Worm (Caenorhabditis elegans): ENCODE results near the gene R12G8.1.

Gene R12G8.1

DNA sequence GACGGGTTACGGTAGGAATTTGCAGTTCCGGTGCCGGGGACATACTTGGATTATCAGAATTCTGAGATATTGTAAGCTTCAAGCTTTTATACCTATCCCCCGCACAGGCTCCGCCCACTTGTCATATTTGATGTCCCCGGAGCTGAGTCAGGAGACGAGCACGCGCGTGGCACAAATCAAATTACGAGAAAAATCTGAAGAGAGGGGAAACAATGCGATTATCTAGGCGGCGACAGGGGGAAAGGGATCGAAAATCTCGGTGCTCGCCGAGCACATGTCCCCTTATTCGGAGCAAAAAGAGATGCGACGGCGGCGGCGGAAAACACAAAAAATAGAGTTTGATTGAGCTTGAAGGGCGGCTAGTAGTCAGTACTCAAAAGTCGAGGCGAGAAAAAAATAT, at the start of gene R12G8.1:
TSS of gene R12G8.1 (minus strand) at position 63 of the 400 bp plus-strand sequence.
- peak; percentile 98 for TF ChIP-seq unc-42 (tag; optimal IDR thresholded peaks at IDR 0.05)
- no peak for TF ChIP-seq lim-6 (tag; optimal IDR thresholded peaks at IDR 0.05)
- peak; percentile 1 for TF ChIP-seq pag-3 (tag; optimal IDR thresholded peaks at IDR 0.05; ENCODE audit: borderline replicate concordance)
- no peak for TF ChIP-seq pax-1 (tag; optimal IDR thresholded peaks at IDR 0.05)
- TF ChIP-seq madf-2 (tag; optimal IDR thresholded peaks at IDR 0.05), result no peak

DNA sequence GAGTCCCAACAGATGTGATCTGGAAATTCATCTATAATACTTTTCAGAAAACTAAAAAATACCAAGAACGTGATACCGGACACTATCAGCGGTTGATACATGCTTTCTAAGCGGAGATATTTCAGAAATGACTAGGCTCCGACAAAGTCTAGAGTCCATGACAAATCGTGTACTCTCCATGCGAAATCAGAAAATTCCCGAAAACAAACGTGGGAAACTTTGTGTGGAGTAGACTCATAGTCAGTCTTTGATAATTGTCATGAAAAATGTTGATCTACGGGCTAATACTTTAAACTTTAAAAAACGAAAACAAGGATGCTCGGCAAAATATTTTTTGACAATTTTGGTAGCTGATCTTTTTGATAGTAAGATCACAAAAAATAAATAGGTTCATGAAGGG, 49.7 kb upstream of the R12G8.1 start, which contains the start of gene srx-18:
TSS of gene srx-18 (minus strand) at position 101 of the 400 bp plus-strand sequence.
- TF ChIP-seq pag-3 (tag; optimal IDR thresholded peaks at IDR 0.05; ENCODE audit: borderline replicate concordance), result no peak
- no peak for TF ChIP-seq nhr-232 (tag; optimal IDR thresholded peaks at IDR 0.05)
- TF ChIP-seq K02D7.2 (tag; optimal IDR thresholded peaks at IDR 0.05), result no peak
- no peak for TF ChIP-seq lin-11 (tag; optimal IDR thresholded peaks at IDR 0.05)
- TF ChIP-seq ceh-24 (tag; optimal IDR thresholded peaks at IDR 0.05), result no peak
- no peak for TF ChIP-seq sox-4 (tag; optimal IDR thresholded peaks at IDR 0.05)
- TF ChIP-seq eyg-1 (tag; optimal IDR thresholded peaks at IDR 0.05), result no peak
- no peak for TF ChIP-seq Y22D7AL.16 (tag; optimal IDR thresholded peaks at IDR 0.05)
- TF ChIP-seq fax-1 (tag; optimal IDR thresholded peaks at IDR 0.05), result no peak
- TF ChIP-seq ahr-1 (tag; optimal IDR thresholded peaks at IDR 0.05), result no peak
- no peak for TF ChIP-seq pqm-1 (tag; optimal IDR thresholded peaks at IDR 0.05)
- no peak for TF ChIP-seq ceh-18 (tag; optimal IDR thresholded peaks at IDR 0.05)
- no peak for TF ChIP-seq unc-86 (tag; optimal IDR thresholded peaks at IDR 0.05)
- no peak for TF ChIP-seq pax-1 (tag; optimal IDR thresholded peaks at IDR 0.05)
- no peak for TF ChIP-seq ceh-22 (tag; optimal IDR thresholded peaks at IDR 0.05)
- TF ChIP-seq tbx-2 (tag; optimal IDR thresholded peaks at IDR 0.05), result no peak
- TF ChIP-seq zip-5 (tag; optimal IDR thresholded peaks at IDR 0.05), result no peak
- no peak for TF ChIP-seq C38D4.7 (GFP tag; optimal IDR thresholded peaks at IDR 0.05)
- TF ChIP-seq T23F11.4 (GFP tag; optimal IDR thresholded peaks at IDR 0.05), result no peak

DNA sequence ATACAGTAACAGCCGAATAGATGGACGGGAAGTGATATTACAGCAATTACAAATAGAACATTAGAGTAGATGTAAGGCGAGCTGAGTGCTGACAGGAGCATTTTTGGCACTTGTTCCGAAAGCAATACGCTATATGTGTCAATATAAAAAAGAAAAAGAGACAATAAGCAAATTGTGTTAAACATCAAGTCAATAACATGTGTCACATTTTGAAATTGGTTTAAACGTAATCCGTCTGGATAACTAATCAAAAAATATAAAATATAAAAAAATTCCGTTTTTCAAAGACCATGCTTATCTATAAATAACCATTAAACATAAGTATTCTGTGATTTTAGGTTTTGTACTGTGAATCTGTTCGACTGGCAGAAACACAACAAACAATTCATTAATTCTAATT, 46.6 kb upstream of the R12G8.1 start, which contains the start of gene srh-288:
TSS of gene srh-288 (minus strand) at position 101 of the 400 bp plus-strand sequence.
- TF ChIP-seq ceh-34 (tag; optimal IDR thresholded peaks at IDR 0.05), result no peak
- TF ChIP-seq ceh-14 (tag; optimal IDR thresholded peaks at IDR 0.05), result no peak
- TF ChIP-seq C38D4.7 (GFP tag; optimal IDR thresholded peaks at IDR 0.05), result no peak
- no peak for TF ChIP-seq pha-4 (tag; optimal IDR thresholded peaks at IDR 0.05)
- no peak for TF ChIP-seq K09A11.1 (tag; optimal IDR thresholded peaks at IDR 0.05; ENCODE audit: insufficient read depth)
- no peak for TF ChIP-seq pag-3 (tag; optimal IDR thresholded peaks at IDR 0.05; ENCODE audit: borderline replicate concordance)
- TF ChIP-seq nhr-232 (tag; optimal IDR thresholded peaks at IDR 0.05), result no peak
- TF ChIP-seq hlh-6 (tag; optimal IDR thresholded peaks at IDR 0.05), result no peak
- TF ChIP-seq zip-5 (tag; optimal IDR thresholded peaks at IDR 0.05), result no peak
- no peak for TF ChIP-seq ttx-3 (tag; optimal IDR thresholded peaks at IDR 0.05)
- TF ChIP-seq tbx-2 (tag; optimal IDR thresholded peaks at IDR 0.05), result no peak
- TF ChIP-seq ets-4 (tag; optimal IDR thresholded peaks at IDR 0.05), result no peak
- TF ChIP-seq ceh-31 (tag; optimal IDR thresholded peaks at IDR 0.05), result no peak
- TF ChIP-seq ceh-2 (tag; optimal IDR thresholded peaks at IDR 0.05), result no peak
- TF ChIP-seq F13H6.1 (tag; optimal IDR thresholded peaks at IDR 0.05), result no peak
- no peak for TF ChIP-seq ceh-18 (tag; optimal IDR thresholded peaks at IDR 0.05)
- no peak for TF ChIP-seq pax-1 (tag; optimal IDR thresholded peaks at IDR 0.05)
- no peak for TF ChIP-seq sox-4 (tag; optimal IDR thresholded peaks at IDR 0.05)
- no peak for TF ChIP-seq madf-2 (tag; optimal IDR thresholded peaks at IDR 0.05)
- no peak for TF ChIP-seq hlh-15 (tag; optimal IDR thresholded peaks at IDR 0.05)

DNA sequence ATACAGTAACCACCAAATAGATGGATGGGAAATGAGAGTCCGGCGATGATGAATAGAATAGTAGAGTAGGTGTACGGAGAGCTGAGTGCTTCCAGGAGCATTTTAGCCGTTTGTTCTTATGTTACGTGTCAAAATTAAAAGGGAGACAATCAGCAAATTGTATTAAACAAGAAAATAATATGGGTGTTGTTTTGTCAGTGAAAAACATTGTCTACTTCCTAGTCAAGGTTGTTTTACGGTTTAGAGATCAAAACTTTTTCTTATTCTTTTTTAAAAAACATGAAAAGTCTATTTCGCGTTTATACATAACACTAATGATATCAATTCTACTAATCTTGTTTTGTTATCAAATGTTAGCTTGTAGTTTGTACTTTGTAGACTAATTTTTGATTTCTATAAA, 44.9 kb upstream of the R12G8.1 start, which contains the start of gene srh-289:
TSS of gene srh-289 (minus strand) at position 101 of the 400 bp plus-strand sequence.
- no peak for TF ChIP-seq ets-4 (tag; optimal IDR thresholded peaks at IDR 0.05)

DNA sequence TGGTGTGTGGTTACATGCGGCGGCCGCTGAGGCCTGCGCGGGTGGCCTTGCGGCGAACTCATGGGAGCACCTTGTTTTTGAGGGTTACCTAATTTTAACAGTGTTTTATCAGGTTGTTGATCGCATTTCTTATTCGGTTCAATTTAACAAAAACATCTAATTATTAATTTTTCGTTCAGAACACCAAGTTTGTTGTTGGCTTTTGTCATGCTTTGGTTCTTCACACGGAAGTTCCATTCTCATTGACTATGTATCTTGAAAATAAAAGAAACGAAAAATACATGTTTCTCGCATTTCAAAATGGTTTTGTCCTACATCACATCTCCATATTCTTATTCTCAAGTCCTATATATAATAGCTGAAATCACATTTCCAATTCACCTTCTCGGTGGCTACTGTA, 41.1 kb upstream of the R12G8.1 start, which contains the start of gene srh-290:
TSS of gene srh-290 (plus strand) at position 301 of the 400 bp plus-strand sequence.
- no peak for TF ChIP-seq ceh-22 (tag; optimal IDR thresholded peaks at IDR 0.05)
- no peak for TF ChIP-seq madf-2 (tag; optimal IDR thresholded peaks at IDR 0.05)
- no peak for TF ChIP-seq ceh-18 (tag; optimal IDR thresholded peaks at IDR 0.05)
- TF ChIP-seq odd-2 (tag; optimal IDR thresholded peaks at IDR 0.05), result no peak
- no peak for TF ChIP-seq nhr-11 (tag; optimal IDR thresholded peaks at IDR 0.05)
- no peak for TF ChIP-seq ceh-48 (tag; optimal IDR thresholded peaks at IDR 0.05)
- no peak for TF ChIP-seq hlh-30 (tag; optimal IDR thresholded peaks at IDR 0.05; ENCODE audit: insufficient read depth)
- no peak for TF ChIP-seq nfya-1 (tag; optimal IDR thresholded peaks at IDR 0.05)
- no peak for TF ChIP-seq mec-3 (tag; optimal IDR thresholded peaks at IDR 0.05; ENCODE audit: borderline replicate concordance)
- no peak for TF ChIP-seq sox-4 (tag; optimal IDR thresholded peaks at IDR 0.05)
- TF ChIP-seq T23F11.4 (GFP tag; optimal IDR thresholded peaks at IDR 0.05), result no peak
- no peak for TF ChIP-seq ets-4 (tag; optimal IDR thresholded peaks at IDR 0.05)
- TF ChIP-seq hlh-15 (tag; optimal IDR thresholded peaks at IDR 0.05), result no peak
- TF ChIP-seq pha-2 (tag; optimal IDR thresholded peaks at IDR 0.05), result no peak
- TF ChIP-seq zip-5 (tag; optimal IDR thresholded peaks at IDR 0.05), result no peak
- no peak for TF ChIP-seq pros-1 (tag; optimal IDR thresholded peaks at IDR 0.05)
